Worm (Caenorhabditis elegans) whole organism, mixed stage, embryonic: ENCODE measurements around the gene nmur-3.
A peak's percentile ranks its signal among the peaks of the same experiment; 100 is the strongest.

Experiments used
- M03D4.4 ChIP-seq: sonication (generic microtip); optimal IDR thresholded peaks from 2 replicates; lab custom pipeline; 2017; ENCODE audit warnings: mild to moderate bottlenecking, missing genetic modification characterization, missing compliant biosample characterization
- bed-3 ChIP-seq: fragments of 200-800 bp; sonication (Bioruptor generic); optimal IDR thresholded peaks from 3 replicates; lab custom pipeline; 2018; ENCODE audit warnings: mild to moderate bottlenecking, missing genetic modification characterization, moderate library complexity, missing compliant biosample characterization
- blmp-1 ChIP-seq: fragments of 150-350 bp; optimal IDR thresholded peaks from 2 replicates; lab custom pipeline; 2014; ENCODE audit warnings: missing biosample characterization, missing genetic modification characterization
- ceh-39 ChIP-seq: fragments of 150-350 bp; optimal IDR thresholded peaks from 2 replicates; lab custom pipeline; 2014; ENCODE audit warnings: missing biosample characterization, missing genetic modification characterization
- ceh-83 ChIP-seq: fragments of 200-800 bp; sonication (Bioruptor generic); optimal IDR thresholded peaks from 2 replicates; lab custom pipeline; 2018; ENCODE audit warnings: mild to moderate bottlenecking, missing genetic modification characterization, missing compliant biosample characterization
- ces-1 ChIP-seq: fragments of 150-350 bp; optimal IDR thresholded peaks from 2 replicates; lab custom pipeline; 2014; ENCODE audit warnings: missing biosample characterization, missing genetic modification reagents, missing genetic modification characterization
- cnd-1 ChIP-seq: fragments of 200-800 bp; sonication (Bioruptor generic); optimal IDR thresholded peaks from 2 replicates; lab custom pipeline; 2018; ENCODE audit warnings: mild to moderate bottlenecking, missing genetic modification characterization, missing compliant biosample characterization
- drap-1 ChIP-seq: fragments of 200-800 bp; sonication (Bioruptor generic); optimal IDR thresholded peaks from 3 replicates; lab custom pipeline; 2018; ENCODE audit warnings: mild to moderate bottlenecking, missing genetic modification characterization, missing compliant biosample characterization
- elt-1 ChIP-seq: sonication (generic microtip); optimal IDR thresholded peaks from 2 replicates; lab custom pipeline; 2017; ENCODE audit warnings: missing genetic modification characterization, mild to moderate bottlenecking, missing compliant biosample characterization, antibody characterized with exemption, moderate library complexity, borderline replicate concordance; ENCODE audit not compliant: insufficient read depth
- flh-1 ChIP-seq: fragments of 200-800 bp; sonication (Bioruptor generic); optimal IDR thresholded peaks from 2 replicates; lab custom pipeline; 2018; ENCODE audit warnings: mild to moderate bottlenecking, missing genetic modification characterization, moderate library complexity, missing compliant biosample characterization
- ham-2 ChIP-seq: fragments of 200-800 bp; sonication (Bioruptor generic); optimal IDR thresholded peaks from 2 replicates; lab custom pipeline; 2018; ENCODE audit warnings: mild to moderate bottlenecking, missing genetic modification characterization, missing compliant biosample characterization
- lin-13 ChIP-seq: fragments of 150-350 bp; optimal IDR thresholded peaks from 2 replicates; lab custom pipeline; 2014; ENCODE audit warnings: missing biosample characterization, missing genetic modification characterization
- lin-32 ChIP-seq: fragments of 200-800 bp; sonication (Bioruptor generic); optimal IDR thresholded peaks from 2 replicates; lab custom pipeline; 2018; ENCODE audit warnings: mild to moderate bottlenecking, missing genetic modification characterization, missing compliant biosample characterization
- lsy-2 ChIP-seq: fragments of 150-350 bp; optimal IDR thresholded peaks from 2 replicates; lab custom pipeline; 2014; ENCODE audit warnings: missing biosample characterization, missing genetic modification characterization
- mab-5 ChIP-seq: fragments of 150-350 bp; optimal IDR thresholded peaks from 2 replicates; lab custom pipeline; 2014; ENCODE audit warnings: missing biosample characterization, missing genetic modification characterization
- mls-2 ChIP-seq: sonication (generic microtip); optimal IDR thresholded peaks from 2 replicates; lab custom pipeline; 2016; ENCODE audit warnings: mild to moderate bottlenecking, missing genetic modification characterization, moderate library complexity, missing compliant biosample characterization
- nhr-12 ChIP-seq: fragments of 150-350 bp; optimal IDR thresholded peaks from 2 replicates; lab custom pipeline; 2014; ENCODE audit warnings: missing biosample characterization, missing genetic modification characterization
- nhr-2 ChIP-seq: fragments of 150-350 bp; optimal IDR thresholded peaks from 2 replicates; lab custom pipeline; 2014; ENCODE audit warnings: missing biosample characterization, missing genetic modification characterization
- nhr-237 ChIP-seq: fragments of 150-350 bp; optimal IDR thresholded peaks from 2 replicates; lab custom pipeline; 2014; ENCODE audit warnings: missing biosample characterization, missing genetic modification characterization
- nhr-76 ChIP-seq: sonication (generic microtip); optimal IDR thresholded peaks from 2 replicates; lab custom pipeline; 2017; ENCODE audit warnings: missing biosample characterization, missing genetic modification characterization
- pha-4 ChIP-seq: fragments of 150-350 bp; optimal IDR thresholded peaks from 2 replicates; lab custom pipeline; 2018; ENCODE audit warnings: missing biosample characterization, missing genetic modification reagents, missing genetic modification characterization
- sem-2 ChIP-seq: fragments of 200-800 bp; sonication (Bioruptor generic); optimal IDR thresholded peaks from 2 replicates; lab custom pipeline; 2018; ENCODE audit warnings: mild to moderate bottlenecking, missing genetic modification characterization, missing compliant biosample characterization
- snpc-4 ChIP-seq: fragments of 150-350 bp; optimal IDR thresholded peaks from 2 replicates; lab custom pipeline; 2014; ENCODE audit warnings: missing biosample characterization, missing genetic modification characterization
- sptf-1 ChIP-seq: sonication (generic microtip); optimal IDR thresholded peaks from 2 replicates; lab custom pipeline; 2017; ENCODE audit warnings: mild to moderate bottlenecking, missing genetic modification characterization, moderate library complexity, missing compliant biosample characterization
- tbx-8 ChIP-seq: fragments of 200-800 bp; sonication (Bioruptor generic); optimal IDR thresholded peaks from 2 replicates; lab custom pipeline; 2018; ENCODE audit warnings: mild to moderate bottlenecking, missing genetic modification characterization, moderate library complexity, missing compliant biosample characterization
- unc-120 ChIP-seq: sonication (generic microtip); optimal IDR thresholded peaks from 2 replicates; lab custom pipeline; 2017; ENCODE audit warnings: missing genetic modification characterization, missing compliant biosample characterization; ENCODE audit not compliant: poor library complexity, severe bottlenecking
- unc-39 ChIP-seq: fragments of 150-350 bp; optimal IDR thresholded peaks from 2 replicates; lab custom pipeline; 2014; ENCODE audit warnings: missing biosample characterization, missing genetic modification characterization
- unc-62 ChIP-seq: fragments of 150-350 bp; optimal IDR thresholded peaks from 2 replicates; lab custom pipeline; 2014; ENCODE audit warnings: missing biosample characterization, missing genetic modification reagents, missing genetic modification characterization
- ztf-11 ChIP-seq: fragments of 150-350 bp; optimal IDR thresholded peaks from 2 replicates; lab custom pipeline; 2014; ENCODE audit warnings: missing biosample characterization, missing genetic modification characterization

Gene nmur-3

ce11 chrX:4508209-4508608 lies 41.9 kb downstream of the nmur-3 start, which contains the start of gene rhi-1:
Gene rhi-1, plus strand, starts transcription at chrX:4508509.
- TF ChIP-seq blmp-1 (tag; lab: Kevin White, UChicago) (no peak), sem-2 (GFP tag; lab: Kevin White, UChicago) (no peak), nhr-12 (tag; lab: Kevin White, UChicago) (no peak), flh-1 (GFP tag; lab: Kevin White, UChicago) (no peak), bed-3 (GFP tag; lab: Kevin White, UChicago) (no peak), unc-120 (tag; lab: Kevin White, UChicago) (no peak), ham-2 (GFP tag; lab: Kevin White, UChicago) (no peak), mab-5 (tag; lab: Kevin White, UChicago) (no peak), unc-39 (tag; lab: Kevin White, UChicago) (no peak), ztf-11 (tag; lab: Kevin White, UChicago) (no peak), lsy-2 (no peak), ces-1 (GFP tag; lab: Kevin White, UChicago) (no peak), ceh-39 (tag; lab: Kevin White, UChicago) (no peak), nhr-76 (tag; lab: Kevin White, UChicago) (no peak), sptf-1 (no peak), elt-1 (tag; lab: Kevin White, UChicago) (no peak)

ce11 chrX:4513657-4514143 lies 47.4 kb downstream of the nmur-3 start, which contains the start of gene spr-3:
Gene spr-3, plus strand, starts transcription at chrX:4514093.
- TF ChIP-seq nhr-76 (tag; lab: Kevin White, UChicago) (no peak), elt-1 (tag; lab: Kevin White, UChicago) (no peak), nhr-237 (tag; lab: Kevin White, UChicago) (no peak), ham-2 (GFP tag; lab: Kevin White, UChicago) (peak; percentile 86), cnd-1 (tag; lab: Kevin White, UChicago) (peak; percentile 30), ces-1 (GFP tag; lab: Kevin White, UChicago) (peak; percentile 18), drap-1 (no peak), sptf-1 (peak; percentile 38), snpc-4 (tag; lab: Kevin White, UChicago) (no peak), ceh-83 (GFP tag; lab: Kevin White, UChicago) (no peak), lin-32 (GFP tag; lab: Kevin White, UChicago) (peak; percentile 85), mab-5 (tag; lab: Kevin White, UChicago) (no peak), sem-2 (GFP tag; lab: Kevin White, UChicago) (no peak), unc-62 (GFP tag; lab: Kevin White, UChicago) (no peak), pha-4 (tag; lab: Kevin White, UChicago) (peak; percentile 20), mls-2 (tag; lab: Kevin White, UChicago) (peak; percentile 3), lsy-2 (no peak), M03D4.4 (tag; lab: Kevin White, UChicago) (no peak), tbx-8 (GFP tag; lab: Kevin White, UChicago) (no peak), nhr-2 (tag; lab: Kevin White, UChicago) (no peak)
- TF ChIP-seq, all 35 proteins: peak for 7

ce11 chrX:4516758-4517157 lies 50.4 kb downstream of the nmur-3 start:
- TF ChIP-seq pha-4 (tag; lab: Kevin White, UChicago) (no peak), unc-62 (GFP tag; lab: Kevin White, UChicago) (no peak), nhr-237 (tag; lab: Kevin White, UChicago) (no peak), ces-1 (GFP tag; lab: Kevin White, UChicago) (peak; percentile 53), sptf-1 (no peak), ceh-39 (tag; lab: Kevin White, UChicago) (no peak), mls-2 (tag; lab: Kevin White, UChicago) (no peak), lin-13 (tag; lab: Kevin White, UChicago) (no peak)
